Worm (Caenorhabditis elegans): ENCODE data around the gene asp-19.
A peak's percentile ranks its signal among the peaks of the same experiment; 100 is the strongest.

The asp-19 gene

ce11 chrV:18723604-18724003, 5.6 kb downstream of the asp-19 start (continued):
- TF ChIP-seq K09A11.1 (tag; optimal IDR thresholded peaks at IDR 0.05; ENCODE audit: insufficient read depth) = no peak
- peak; percentile 7 for TF ChIP-seq ceh-2 (tag; optimal IDR thresholded peaks at IDR 0.05)
- peak; percentile 24 for TF ChIP-seq odd-2 (tag; optimal IDR thresholded peaks at IDR 0.05)
- TF ChIP-seq zip-5 (tag; optimal IDR thresholded peaks at IDR 0.05) = no peak
- no peak for TF ChIP-seq che-1 (tag; optimal IDR thresholded peaks at IDR 0.05)
- TF ChIP-seq ama-1 (optimal IDR thresholded peaks at IDR 0.05) = no peak
- TF ChIP-seq unc-55 (GFP tag; optimal IDR thresholded peaks at IDR 0.05) = peak; percentile 92
- TF ChIP-seq elt-2 (tag; optimal IDR thresholded peaks at IDR 0.05) = peak; percentile 14
- peak; percentile 18 for TF ChIP-seq fkh-6 (tag; optimal IDR thresholded peaks at IDR 0.05)
- TF ChIP-seq pat-9 (tag; optimal IDR thresholded peaks at IDR 0.05) = peak; percentile 49
- peak; percentile 56 for TF ChIP-seq lim-6 (tag; optimal IDR thresholded peaks at IDR 0.05)
- peak; percentile 85 for TF ChIP-seq ceh-19 (GFP tag; optimal IDR thresholded peaks at IDR 0.05)
- no peak for TF ChIP-seq C38D4.7 (GFP tag; optimal IDR thresholded peaks at IDR 0.05)
- TF ChIP-seq sdc-2 (tag; optimal IDR thresholded peaks at IDR 0.05) = peak; percentile 61
- TF ChIP-seq lin-11 (tag; optimal IDR thresholded peaks at IDR 0.05) = no peak
- peak; percentile 9 for TF ChIP-seq ceh-22 (tag; optimal IDR thresholded peaks at IDR 0.05)
- TF ChIP-seq fax-1 (tag; optimal IDR thresholded peaks at IDR 0.05) = no peak
- TF ChIP-seq ceh-45 (GFP tag; IDR thresholded peaks at IDR 0.05) = no peak
- no peak for TF ChIP-seq hlh-8 (tag; optimal IDR thresholded peaks at IDR 0.05)
- peak; percentile 27 for TF ChIP-seq ceh-6 (GFP tag; optimal IDR thresholded peaks at IDR 0.05)
- no peak for TF ChIP-seq ref-2 (tag; optimal IDR thresholded peaks at IDR 0.05)
- TF ChIP-seq mec-3 (tag; optimal IDR thresholded peaks at IDR 0.05; ENCODE audit: borderline replicate concordance) = no peak
- peak; percentile 90 for TF ChIP-seq tbx-2 (tag; optimal IDR thresholded peaks at IDR 0.05)
- peak; percentile 54 for TF ChIP-seq unc-86 (tag; optimal IDR thresholded peaks at IDR 0.05)
- no peak for TF ChIP-seq nhr-232 (tag; optimal IDR thresholded peaks at IDR 0.05)
- TF ChIP-seq unc-3 (GFP tag; conservative IDR thresholded peaks at IDR 0.05) = no peak
- TF ChIP-seq unc-3 (tag; optimal IDR thresholded peaks at IDR 0.05) = no peak
- peak; percentile 79 for TF ChIP-seq pros-1 (tag; optimal IDR thresholded peaks at IDR 0.05)
- peak; percentile 67 for TF ChIP-seq hlh-30 (tag; optimal IDR thresholded peaks at IDR 0.05; ENCODE audit: insufficient read depth)
- TF ChIP-seq K02D7.2 (tag; optimal IDR thresholded peaks at IDR 0.05) = no peak

ce11 chrV:18722510-18723299, 6.5 kb downstream of the asp-19 start:
- no peak for TF ChIP-seq ceh-48 (tag; optimal IDR thresholded peaks at IDR 0.05)
- TF ChIP-seq nhr-11 (tag; optimal IDR thresholded peaks at IDR 0.05) = no peak
- no peak for TF ChIP-seq unc-3 (GFP tag; conservative IDR thresholded peaks at IDR 0.05)
- TF ChIP-seq unc-3 (tag; optimal IDR thresholded peaks at IDR 0.05) = no peak
- no peak for TF ChIP-seq lin-11 (tag; optimal IDR thresholded peaks at IDR 0.05)
- TF ChIP-seq ama-1 (optimal IDR thresholded peaks at IDR 0.05) = no peak
- no peak for TF ChIP-seq madf-2 (tag; optimal IDR thresholded peaks at IDR 0.05)
- TF ChIP-seq dve-1 (tag; optimal IDR thresholded peaks at IDR 0.05) = peak; percentile 88
- TF ChIP-seq ceh-6 (GFP tag; optimal IDR thresholded peaks at IDR 0.05) = no peak
- TF ChIP-seq tbx-7 (tag; optimal IDR thresholded peaks at IDR 0.05) = no peak
- no peak for TF ChIP-seq ceh-24 (tag; optimal IDR thresholded peaks at IDR 0.05)
- TF ChIP-seq hlh-8 (tag; optimal IDR thresholded peaks at IDR 0.05) = no peak
- TF ChIP-seq ceh-9 (tag; optimal IDR thresholded peaks at IDR 0.05) = peak; percentile 37
- peak; percentile 35 for TF ChIP-seq odd-2 (tag; optimal IDR thresholded peaks at IDR 0.05)
- no peak for TF ChIP-seq C38D4.7 (GFP tag; optimal IDR thresholded peaks at IDR 0.05)

- TF ChIP-seq ceh-2 (tag; optimal IDR thresholded peaks at IDR 0.05) = no peak
- TF ChIP-seq ahr-1 (tag; optimal IDR thresholded peaks at IDR 0.05) = no peak
- no peak for TF ChIP-seq ztf-16 (tag; optimal IDR thresholded peaks at IDR 0.05)
- TF ChIP-seq unc-86 (tag; optimal IDR thresholded peaks at IDR 0.05) = peak; percentile 7
- no peak for TF ChIP-seq elt-2 (tag; optimal IDR thresholded peaks at IDR 0.05)
- TF ChIP-seq npax-4 (tag; optimal IDR thresholded peaks at IDR 0.05) = no peak
- no peak for TF ChIP-seq pat-9 (tag; optimal IDR thresholded peaks at IDR 0.05)
- no peak for TF ChIP-seq Y22D7AL.16 (tag; optimal IDR thresholded peaks at IDR 0.05)
These were observed 7.3 kb downstream of the asp-19 start for ce11 chrV:18721873-18722272.
